Worm (Caenorhabditis elegans): ENCODE measurements around the gene alh-13.

The alh-13 gene

DNA sequence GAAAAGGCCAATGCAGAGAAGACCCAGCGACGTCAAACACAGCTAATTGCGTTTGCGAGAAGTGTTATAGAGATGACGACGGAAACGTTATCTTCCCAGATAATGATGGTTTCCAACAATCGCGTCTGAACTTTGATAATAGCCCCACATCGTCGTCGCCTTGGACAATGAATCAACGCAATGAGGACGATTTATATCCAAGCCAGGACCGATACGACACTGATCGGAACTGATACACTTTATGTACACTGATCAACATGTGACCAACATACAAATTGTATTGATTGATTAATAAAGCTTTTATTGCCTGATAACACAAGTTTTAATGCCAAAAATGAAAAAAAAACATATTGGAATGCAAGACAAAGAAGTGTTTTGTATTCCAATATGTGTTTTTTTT lies 10.9 kb downstream of the alh-13 start:
- no peak for TF ChIP-seq unc-62 (GFP tag; optimal IDR thresholded peaks at IDR 0.05)

DNA sequence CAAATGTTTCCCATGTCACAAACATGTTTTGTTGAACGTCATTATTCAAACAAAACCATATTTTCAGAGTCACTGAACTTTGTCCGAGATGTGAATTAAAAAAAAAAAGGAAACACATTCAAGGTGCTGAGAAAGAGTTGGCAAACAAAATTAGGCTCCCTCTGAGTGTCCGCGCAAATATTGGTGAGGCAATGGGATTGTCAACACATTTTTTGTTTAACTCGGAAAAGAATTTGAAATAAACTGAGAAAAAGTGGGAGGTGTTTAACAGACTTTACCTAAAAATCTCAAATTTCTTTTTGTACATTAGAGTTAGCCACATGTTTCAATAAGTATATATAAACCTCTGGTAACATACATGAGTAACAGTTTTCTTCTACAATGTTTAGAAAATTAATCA lies 11.6 kb downstream of the alh-13 start, which contains the start of gene abf-6:
Gene abf-6 (plus strand): TSS at position 323 of the 400 bp plus-strand sequence.
- TF ChIP-seq unc-62 (GFP tag; optimal IDR thresholded peaks at IDR 0.05) = no peak

DNA sequence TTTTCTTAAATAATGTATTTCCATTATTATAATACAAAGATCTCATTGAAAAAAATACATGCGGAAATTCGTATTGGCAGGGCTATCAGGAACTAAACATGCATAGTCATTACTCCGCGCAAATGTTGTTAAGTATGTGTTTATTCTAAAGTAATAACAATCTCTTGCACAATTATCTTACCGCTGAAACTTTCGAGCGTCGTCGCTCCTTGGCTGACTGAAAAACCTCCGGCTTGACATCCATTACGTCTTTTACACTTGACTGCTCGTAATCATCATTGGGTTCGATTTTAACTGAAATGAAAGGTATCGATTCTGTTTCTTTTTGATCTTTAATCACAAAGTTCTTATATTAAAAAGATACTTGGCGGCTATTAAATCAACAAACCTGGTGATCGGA lies 17.6 kb downstream of the alh-13 start:
- no peak for TF ChIP-seq unc-62 (GFP tag; optimal IDR thresholded peaks at IDR 0.05)

DNA sequence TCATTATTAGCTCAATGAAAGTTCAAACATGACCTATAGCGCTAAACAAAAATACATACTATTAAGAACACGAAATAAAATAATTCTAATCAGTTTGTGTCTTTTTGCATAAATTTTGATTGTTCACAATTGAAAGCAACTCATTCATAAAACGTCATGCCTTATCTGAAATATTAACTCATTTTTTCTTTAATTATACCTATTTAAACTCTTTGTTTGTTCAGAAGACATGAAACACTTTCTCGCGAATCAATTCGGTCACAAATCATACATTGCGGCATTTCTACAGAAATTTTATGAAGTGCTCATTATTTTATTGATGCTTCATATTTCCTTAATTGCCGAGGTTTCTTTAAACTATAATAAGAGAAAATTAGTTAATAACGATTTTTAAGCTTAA lies 24.7 kb downstream of the alh-13 start:
- no peak for TF ChIP-seq unc-62 (GFP tag; optimal IDR thresholded peaks at IDR 0.05)

ce11 chrX:12808085-12808922 lies 26.1 kb downstream of the alh-13 start, which contains the start of gene nhr-27:
TSS of gene nhr-27 (minus strand) at chrX:12808318.
- TF ChIP-seq unc-62 (GFP tag; optimal IDR thresholded peaks at IDR 0.05) = no peak

- no peak for TF ChIP-seq unc-62 (GFP tag; optimal IDR thresholded peaks at IDR 0.05)
These were observed 31.3 kb downstream of the alh-13 start, which contains the start of gene gei-3 for ce11 chrX:12813539-12813938. TSS of gene gei-3 (minus strand) at chrX:12813639.

DNA sequence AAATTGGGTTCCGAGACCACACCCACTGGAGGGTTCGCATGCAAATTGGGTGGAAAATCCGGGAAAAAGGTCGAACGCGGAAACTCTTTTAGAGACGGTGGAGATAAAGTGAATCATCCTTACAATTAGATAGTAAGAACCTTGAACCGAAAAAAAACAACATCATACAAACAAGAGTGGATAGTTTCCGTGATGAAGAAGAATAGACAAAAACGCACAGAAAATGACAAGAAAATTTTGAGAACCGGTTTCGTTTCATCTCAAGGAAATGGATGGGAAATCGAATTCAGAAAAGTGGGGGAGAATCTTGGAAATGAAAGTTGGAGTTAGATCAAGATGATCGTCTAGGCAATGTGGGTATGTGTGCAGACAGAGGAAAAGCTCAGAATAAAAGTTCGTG lies 33.2 kb downstream of the alh-13 start:
- no peak for TF ChIP-seq unc-62 (GFP tag; optimal IDR thresholded peaks at IDR 0.05)

ce11 chrX:12818768-12819167 lies 36.6 kb downstream of the alh-13 start:
- TF ChIP-seq unc-62 (GFP tag; optimal IDR thresholded peaks at IDR 0.05) = no peak

- no peak for TF ChIP-seq unc-62 (GFP tag; optimal IDR thresholded peaks at IDR 0.05)
These were observed 37.3 kb downstream of the alh-13 start for ce11 chrX:12819512-12819911.

DNA sequence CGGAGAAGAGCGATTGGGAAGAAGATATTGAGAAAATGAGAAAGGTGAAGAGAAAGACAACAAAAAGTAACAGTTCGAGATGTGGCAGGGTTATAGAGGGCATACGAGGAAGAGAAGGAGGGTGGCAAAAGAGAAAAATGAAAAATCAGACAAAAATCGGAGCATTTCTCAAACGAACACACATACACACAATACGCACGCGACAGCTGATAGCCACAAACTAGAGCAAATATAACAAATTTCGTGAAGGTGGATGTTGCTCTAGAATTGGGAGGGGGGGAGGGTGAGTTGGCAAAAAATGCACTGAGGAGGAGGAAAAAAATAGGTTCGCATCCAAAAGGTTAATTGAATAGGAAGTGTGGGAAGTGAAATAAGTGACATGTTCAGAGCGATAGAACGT lies 43.0 kb downstream of the alh-13 start:
- no peak for TF ChIP-seq unc-62 (GFP tag; optimal IDR thresholded peaks at IDR 0.05)

- no peak for TF ChIP-seq unc-62 (GFP tag; optimal IDR thresholded peaks at IDR 0.05)
These were observed 44.6 kb downstream of the alh-13 start for ce11 chrX:12826782-12827181.

DNA sequence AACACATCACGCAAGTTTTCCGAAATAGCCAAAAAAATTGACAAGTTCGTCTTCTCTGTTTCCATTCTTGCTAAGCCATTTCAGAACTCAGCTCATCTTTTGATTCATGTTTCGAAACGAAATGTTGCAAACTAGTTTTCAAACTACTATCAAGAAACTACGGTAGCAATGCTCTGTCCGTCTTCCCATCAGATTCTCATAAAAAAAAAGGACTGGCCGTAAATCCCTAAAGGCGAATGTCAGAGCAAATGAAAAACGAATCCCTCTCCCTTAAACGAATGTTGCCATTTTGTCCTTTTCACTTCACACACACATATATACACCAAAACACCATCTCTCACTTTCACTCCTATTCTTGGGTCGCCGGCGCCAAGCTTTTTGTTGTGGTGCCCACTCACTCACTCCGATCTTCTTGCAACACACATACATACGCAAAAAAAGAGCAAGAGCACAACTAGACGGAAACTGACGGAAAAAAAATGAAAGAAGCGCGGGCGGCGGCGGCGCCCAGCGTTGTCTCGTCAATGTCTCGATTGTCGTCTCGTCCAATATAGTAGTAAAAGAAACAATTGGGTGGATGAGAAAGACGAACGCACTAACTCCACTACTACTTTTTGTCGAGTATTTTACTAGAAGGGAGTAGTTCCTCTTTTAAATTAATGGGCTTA lies 45.7 kb downstream of the alh-13 start:
- TF ChIP-seq unc-62 (GFP tag; optimal IDR thresholded peaks at IDR 0.05) = no peak

ce11 chrX:12829055-12829454 lies 46.9 kb downstream of the alh-13 start:
- no peak for TF ChIP-seq unc-62 (GFP tag; optimal IDR thresholded peaks at IDR 0.05)

DNA sequence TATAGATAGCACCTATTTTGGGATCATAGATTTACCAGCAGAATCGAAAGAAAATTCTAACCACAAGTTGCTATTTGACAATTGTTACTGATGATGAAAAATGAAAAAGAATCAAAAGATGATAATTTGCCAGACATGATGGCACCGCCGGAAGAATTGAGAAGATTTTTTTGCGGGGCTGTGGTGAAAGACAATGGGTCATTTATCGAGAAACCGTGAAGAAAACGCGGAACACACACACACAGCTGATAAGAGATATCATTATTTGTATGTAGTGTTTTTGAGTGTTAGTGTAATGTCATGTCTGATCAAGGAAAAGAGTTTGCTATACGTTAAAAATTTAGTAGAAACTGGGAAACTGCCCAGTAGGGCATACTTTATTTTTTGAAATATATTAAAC lies 52.7 kb downstream of the alh-13 start:
- TF ChIP-seq unc-62 (GFP tag; optimal IDR thresholded peaks at IDR 0.05) = no peak
